Fruit fly (Drosophila melanogaster) S2 (cell line): ENCODE results near the gene Acsx4.

ENCODE experiments used
- CG8478 ChIP-seq: fragments of >200 bp; optimal IDR thresholded peaks from 2 replicates; lab custom pipeline; 2018
- CTCF ChIP-seq, 2 experiments: fragments of >200 bp; optimal IDR thresholded peaks; 2 replicates each; lab custom pipeline; 2018

DNA sequence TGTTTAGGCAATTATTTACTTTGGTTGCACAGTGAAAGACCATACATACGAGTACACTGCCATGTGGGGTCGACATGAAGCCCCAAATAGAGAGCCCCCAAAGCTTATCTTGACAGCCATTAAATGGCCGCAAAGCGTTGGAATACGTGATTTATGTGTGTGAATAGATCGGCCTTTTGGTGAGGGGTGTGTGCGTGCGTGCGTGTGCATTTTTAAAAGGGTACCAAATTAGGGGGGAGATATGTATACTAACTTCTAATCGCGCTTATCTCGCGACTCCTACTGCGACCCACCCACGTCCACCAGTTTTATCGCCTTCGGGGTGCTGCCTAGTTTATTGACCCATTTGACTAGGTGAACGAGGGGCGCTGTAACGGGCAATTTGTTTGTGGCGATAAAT lies 40.4 kb upstream of the Acsx4 start:
- TF ChIP-seq CG8478 (lab: Kevin White, UChicago) = no peak
- no peak for TF ChIP-seq CTCF (optimal IDR thresholded peaks at IDR 0.05; lab: Kevin White, UChicago)
